Worm (Caenorhabditis elegans) whole organism, early embryonic: ENCODE results near the gene Y55F3C.17.

Experiments
- ama-1 ChIP-seq: fragments of 150-350 bp; optimal IDR thresholded peaks from 2 replicates; lab custom pipeline; 2014
- ceh-13 ChIP-seq: fragments of 200-800 bp; sonication (Bioruptor generic); optimal IDR thresholded peaks from 2 replicates; lab custom pipeline; 2018; ENCODE audit warnings: mild to moderate bottlenecking, missing genetic modification characterization, missing compliant biosample characterization
- ets-7 ChIP-seq: sonication (generic microtip); optimal IDR thresholded peaks from 2 replicates; lab custom pipeline; 2016; ENCODE audit warnings: missing genotype, missing genetic modification characterization, missing compliant biosample characterization
- flt-1 ChIP-seq: fragments of 200-800 bp; sonication (Bioruptor generic); IDR thresholded peaks from 2 replicates; pipeline ENCODE4 v1.3.6; 2022; ENCODE audit warnings: missing genetic modification characterization, missing compliant biosample characterization
- hmbx-1 ChIP-seq: sonication (generic microtip); optimal IDR thresholded peaks from 2 replicates; lab custom pipeline; 2016; ENCODE audit warnings: mild to moderate bottlenecking, missing genetic modification characterization, missing compliant biosample characterization
- scrt-1 ChIP-seq: fragments of 200-800 bp; sonication (Bioruptor generic); IDR thresholded peaks from 2 replicates; pipeline ENCODE4 v1.3.6; 2022; ENCODE audit warnings: missing genetic modification characterization, missing compliant biosample characterization
- tbx-11 ChIP-seq: fragments of 200-800 bp; sonication (Bioruptor generic); IDR thresholded peaks from 2 replicates; pipeline ENCODE4 v1.3.6; 2022; ENCODE audit warnings: missing genetic modification characterization, missing compliant biosample characterization

- TF ChIP-seq hmbx-1 (tag; lab: Kevin White, UChicago) (no peak), ama-1 (lab: Kevin White, UChicago) (no peak), tbx-11 (no peak), flt-1 (GFP tag; lab: Robert Waterston, UW) (no peak), ceh-13 (GFP tag; lab: Kevin White, UChicago) (no peak), scrt-1 (GFP tag; lab: Robert Waterston, UW) (no peak), ets-7 (tag; lab: Kevin White, UChicago) (no peak)
Observed at ce11 chrIV:648362-648761, 49.8 kb downstream of the Y55F3C.17 start.
